Worm (Caenorhabditis elegans) whole organism, late embryonic: ENCODE results near the gene zyx-1.

Experiments
- T23F11.4 ChIP-seq: fragments of 200-800 bp; sonication (Bioruptor generic); optimal IDR thresholded peaks from 2 replicates; lab custom pipeline; 2018; ENCODE audit warnings: mild to moderate bottlenecking, missing genetic modification characterization, missing compliant biosample characterization
- ceh-34 ChIP-seq: sonication (generic microtip); optimal IDR thresholded peaks from 2 replicates; lab custom pipeline; 2016; ENCODE audit warnings: mild to moderate bottlenecking, missing genetic modification characterization, missing compliant biosample characterization
- elt-2 ChIP-seq: sonication (generic microtip); optimal IDR thresholded peaks from 2 replicates; lab custom pipeline; 2016; ENCODE audit warnings: missing genetic modification reagents, missing genetic modification characterization, missing compliant biosample characterization
- ets-4 ChIP-seq: sonication (generic microtip); optimal IDR thresholded peaks from 2 replicates; lab custom pipeline; 2016; ENCODE audit warnings: missing genetic modification characterization, missing compliant biosample characterization
- hlh-8 ChIP-seq: sonication (generic microtip); optimal IDR thresholded peaks from 2 replicates; lab custom pipeline; 2016; ENCODE audit warnings: missing genotype, missing genetic modification characterization, missing compliant biosample characterization
- nhr-11 ChIP-seq: fragments of 150-350 bp; optimal IDR thresholded peaks from 2 replicates; lab custom pipeline; 2014; ENCODE audit warnings: missing biosample characterization, missing genetic modification characterization
- rnt-1 ChIP-seq: sonication (generic microtip); optimal IDR thresholded peaks from 2 replicates; lab custom pipeline; 2016; ENCODE audit warnings: missing genetic modification characterization, missing compliant biosample characterization

DNA sequence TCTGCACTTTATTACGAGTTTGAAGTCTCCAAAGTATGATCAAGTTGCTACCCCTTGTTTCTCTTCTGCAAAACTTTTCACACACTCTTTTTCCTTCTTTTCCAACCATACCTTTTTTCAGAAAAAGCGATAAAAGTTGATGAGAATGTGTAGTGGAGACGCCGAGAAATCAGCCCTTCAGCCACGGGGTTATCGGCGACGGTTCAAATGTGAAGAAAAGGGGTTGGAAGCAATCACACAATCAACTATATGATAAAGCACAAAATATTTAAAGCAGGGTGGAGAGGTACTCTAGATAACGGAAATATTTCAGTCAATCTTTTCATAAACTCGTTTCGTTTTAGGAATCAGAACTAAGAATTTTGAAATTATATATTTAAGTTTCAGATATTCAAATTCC, 16.4 kb downstream of the zyx-1 start, which contains the start of gene F42G4.5:
- TF ChIP-seq T23F11.4 (GFP tag; lab: Kevin White, UChicago) (no peak), nhr-11 (tag; lab: Kevin White, UChicago) (no peak), rnt-1 (tag; lab: Kevin White, UChicago) (no peak), elt-2 (no peak), ceh-34 (tag; lab: Kevin White, UChicago) (no peak), hlh-8 (no peak), ets-4 (tag; lab: Kevin White, UChicago) (no peak)
